Worm (Caenorhabditis elegans) whole organism, L3 larva: ENCODE results near the gene H37A05.4.

ENCODE experiments used
- fkh-10 ChIP-seq: sonication (generic microtip); optimal IDR thresholded peaks from 2 replicates; lab custom pipeline; 2017; ENCODE audit warnings: missing biosample characterization, missing genetic modification reagents, missing genetic modification characterization
- lin-15B ChIP-seq: fragments of 150-350 bp; optimal IDR thresholded peaks from 2 replicates; lab custom pipeline; 2014; ENCODE audit warnings: missing biosample characterization, missing genetic modification characterization
- mdl-1 ChIP-seq: fragments of 150-350 bp; optimal IDR thresholded peaks from 2 replicates; lab custom pipeline; 2014; ENCODE audit warnings: missing biosample characterization, missing genetic modification characterization
- nhr-28 ChIP-seq: fragments of 150-350 bp; optimal IDR thresholded peaks from 2 replicates; lab custom pipeline; 2014; ENCODE audit warnings: missing biosample characterization, missing genetic modification characterization
- skn-1 ChIP-seq: fragments of 150-350 bp; optimal IDR thresholded peaks from 2 replicates; lab custom pipeline; 2014; ENCODE audit warnings: missing biosample characterization, missing genetic modification characterization
- snpc-4 ChIP-seq: fragments of 150-350 bp; optimal IDR thresholded peaks from 2 replicates; lab custom pipeline; 2014; ENCODE audit warnings: missing biosample characterization, missing genetic modification characterization
- ztf-11 ChIP-seq: fragments of 150-350 bp; optimal IDR thresholded peaks from 2 replicates; lab custom pipeline; 2014; ENCODE audit warnings: missing biosample characterization, missing genetic modification characterization
- ztf-4 ChIP-seq: fragments of 150-350 bp; optimal IDR thresholded peaks from 2 replicates; lab custom pipeline; 2014; ENCODE audit warnings: missing biosample characterization, missing genetic modification characterization

- TF ChIP-seq lin-15B (tag; lab: Kevin White, UChicago) (no peak), ztf-4 (no peak), snpc-4 (tag; lab: Kevin White, UChicago) (no peak), fkh-10 (GFP tag; lab: Kevin White, UChicago) (no peak), ztf-11 (no peak), skn-1 (tag; lab: Kevin White, UChicago) (no peak), nhr-28 (no peak), mdl-1 (no peak)
Measured at ce11 chrV:13660115-13660514, 10.5 kb upstream of the H37A05.4 start.
